Worm (Caenorhabditis elegans) whole organism, midembryonic: ENCODE measurements around the gene F42A10.6.

Source experiments
- cog-1 ChIP-seq: sonication (generic microtip); optimal IDR thresholded peaks from 2 replicates; lab custom pipeline; 2016; ENCODE audit warnings: missing genetic modification characterization, missing compliant biosample characterization
- klf-2 ChIP-seq: fragments of 200-800 bp; sonication (Bioruptor generic); conservative IDR thresholded peaks from 2 replicates; pipeline ENCODE4 v1.3.6; 2022; ENCODE audit warnings: missing genetic modification reagents, missing genetic modification characterization, missing compliant biosample characterization
- ref-1 ChIP-seq: fragments of 200-800 bp; sonication (Bioruptor generic); conservative IDR thresholded peaks from 2 replicates; pipeline ENCODE4 v1.3.6; 2022; ENCODE audit warnings: missing genetic modification reagents, missing genetic modification characterization, missing compliant biosample characterization
- ztf-23 ChIP-seq: fragments of 200-800 bp; sonication (Bioruptor generic); IDR thresholded peaks from 2 replicates; pipeline ENCODE4 v1.3.6; 2022; ENCODE audit warnings: missing genetic modification reagents, missing genetic modification characterization, missing compliant biosample characterization

- no peak for TF ChIP-seq cog-1 (tag; lab: Kevin White, UChicago)
- TF ChIP-seq ref-1 (GFP tag; lab: Robert Waterston, UW): no peak
- TF ChIP-seq ztf-23 (GFP tag; lab: Robert Waterston, UW): no peak
- no peak for TF ChIP-seq klf-2 (GFP tag; lab: Robert Waterston, UW)
These were observed 31.4 kb downstream of the F42A10.6 start for ce11 chrIII:6145309-6145708.
